Worm (Caenorhabditis elegans): ENCODE measurements around the gene mnm-2.

DNA sequence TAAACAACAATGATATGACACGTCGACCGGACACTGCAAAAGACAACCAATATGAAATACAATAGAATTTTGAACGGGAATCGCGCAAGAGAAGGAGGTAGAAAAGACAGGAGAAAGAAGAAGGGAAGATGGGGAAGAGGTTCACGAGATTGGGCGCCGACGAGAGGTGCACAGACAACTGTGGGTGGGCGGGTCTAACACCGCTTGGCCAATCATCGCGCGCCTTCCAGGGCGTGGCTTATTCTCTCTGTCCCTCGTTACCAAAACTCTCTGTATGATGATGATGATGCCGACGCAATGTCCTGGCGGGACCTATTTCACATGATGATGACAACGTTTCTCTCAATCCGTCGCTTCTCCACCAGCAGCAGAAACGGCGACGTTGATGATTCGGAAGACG is 35.8 kb upstream of the mnm-2 start:
- TF ChIP-seq zag-1 (tag; optimal IDR thresholded peaks at IDR 0.05) (no peak), gmeb-1 (tag; optimal IDR thresholded peaks at IDR 0.05) (no peak), ceh-82 (tag; optimal IDR thresholded peaks at IDR 0.05) (no peak), elt-3 (tag; optimal IDR thresholded peaks at IDR 0.05) (no peak), nhr-12 (tag; optimal IDR thresholded peaks at IDR 0.05) (no peak), lin-13 (GFP tag; optimal IDR thresholded peaks at IDR 0.05) (no peak), nhr-77 (tag; optimal IDR thresholded peaks at IDR 0.05) (no peak), unc-62 (GFP tag; optimal IDR thresholded peaks at IDR 0.05) (no peak), nhr-6 (tag; optimal IDR thresholded peaks at IDR 0.05) (no peak), skn-1 (tag; optimal IDR thresholded peaks at IDR 0.05) (no peak), nhr-237 (tag; optimal IDR thresholded peaks at IDR 0.05) (no peak), mdl-1 (tag; optimal IDR thresholded peaks at IDR 0.05) (no peak), ceh-16 (tag; optimal IDR thresholded peaks at IDR 0.05) (no peak)

Data from whole organism, L2 larva.